Worm (Caenorhabditis elegans) whole organism, L4 larva: ENCODE data around the gene his-71.

Source experiments
- D1046.2 ChIP-seq: fragments of 200-800 bp; sonication (Bioruptor generic); IDR thresholded peaks from 2 replicates; pipeline ENCODE4 v1.3.6; 2022; ENCODE audit warnings: missing genetic modification characterization, missing compliant biosample characterization
- F10B5.3 ChIP-seq: sonication (generic microtip); optimal IDR thresholded peaks from 2 replicates; lab custom pipeline; 2016; ENCODE audit warnings: mild to moderate bottlenecking, missing genetic modification characterization, missing compliant biosample characterization
- F37D6.2 ChIP-seq: sonication (generic microtip); optimal IDR thresholded peaks from 2 replicates; lab custom pipeline; 2016; ENCODE audit warnings: mild to moderate bottlenecking, missing genetic modification characterization, missing compliant biosample characterization
- F49E8.2 ChIP-seq: sonication (generic microtip); optimal IDR thresholded peaks from 2 replicates; lab custom pipeline; 2016; ENCODE audit warnings: missing compliant biosample characterization, mild to moderate bottlenecking, missing genetic modification characterization, borderline replicate concordance
- Y48G9A.11 ChIP-seq: fragments of 200-800 bp; sonication (Bioruptor generic); IDR thresholded peaks from 2 replicates; pipeline ENCODE4 v1.3.6; 2022; ENCODE audit warnings: missing genetic modification reagents, missing genetic modification characterization, missing compliant biosample characterization
- Y5F2A.4 ChIP-seq: fragments of 200-800 bp; sonication (Bioruptor generic); optimal IDR thresholded peaks from 2 replicates; lab custom pipeline; 2018; ENCODE audit warnings: mild to moderate bottlenecking, missing genetic modification characterization, missing compliant biosample characterization
- Y75B8A.6 ChIP-seq: fragments of 200-800 bp; sonication (Bioruptor generic); IDR thresholded peaks from 2 replicates; pipeline ENCODE4 v1.3.6; 2022; ENCODE audit warnings: missing genetic modification reagents, missing genetic modification characterization, missing compliant biosample characterization
- ZK546.5 ChIP-seq, 2 experiments: sonication (generic microtip); optimal IDR thresholded peaks; 2 replicates each; lab custom pipeline; 2017; ENCODE audit warnings: missing biosample characterization in 2 of 2, missing genetic modification characterization in 2 of 2
- aha-1 ChIP-seq: fragments of 150-350 bp; peaks from one replicate; lab custom pipeline; 2014; ENCODE audit warnings: missing biosample characterization, missing genetic modification characterization
- aly-2 ChIP-seq: sonication (generic microtip); optimal IDR thresholded peaks from 2 replicates; lab custom pipeline; 2018; ENCODE audit warnings: missing biosample characterization, missing genetic modification characterization
- ama-1 ChIP-seq: fragments of 150-350 bp; optimal IDR thresholded peaks from 2 replicates; lab custom pipeline; 2014; ENCODE audit warnings: inconsistent platforms, mixed read lengths
- arid-1 ChIP-seq: fragments of 200-800 bp; sonication (Bioruptor generic); conservative IDR thresholded peaks from 2 replicates; pipeline ENCODE4 v1.3.6; 2022; ENCODE audit warnings: missing genetic modification reagents, missing genetic modification characterization, missing compliant biosample characterization
- attf-4 ChIP-seq: sonication (generic microtip); optimal IDR thresholded peaks from 3 replicates; lab custom pipeline; 2017; ENCODE audit warnings: missing biosample characterization, missing genetic modification characterization
- ceh-82 ChIP-seq: sonication (generic microtip); optimal IDR thresholded peaks from 2 replicates; lab custom pipeline; 2017; ENCODE audit warnings: missing biosample characterization, missing genetic modification characterization
- ces-1 ChIP-seq: fragments of 150-350 bp; sonication (generic microtip); optimal IDR thresholded peaks from 4 replicates; lab custom pipeline; 2014; ENCODE audit warnings: missing biosample characterization, missing genetic modification reagents, missing genetic modification characterization
- dmd-6 ChIP-seq: fragments of 200-800 bp; sonication (Bioruptor generic); IDR thresholded peaks from 2 replicates; pipeline ENCODE4 v1.3.6; 2022; ENCODE audit warnings: missing genetic modification reagents, missing genetic modification characterization, missing compliant biosample characterization
- dmd-9 ChIP-seq: fragments of 200-800 bp; sonication (Bioruptor generic); IDR thresholded peaks from 2 replicates; pipeline ENCODE4 v1.3.6; 2022; ENCODE audit warnings: missing genetic modification reagents, missing genetic modification characterization, missing compliant biosample characterization
- dpl-1 ChIP-seq: fragments of 150-350 bp; optimal IDR thresholded peaks from 2 replicates; lab custom pipeline; 2014; ENCODE audit warnings: missing biosample characterization, missing genetic modification reagents, missing genetic modification characterization
- duxl-1 ChIP-seq: sonication (generic microtip); optimal IDR thresholded peaks from 2 replicates; lab custom pipeline; 2016; ENCODE audit warnings: mild to moderate bottlenecking, missing genetic modification characterization, moderate library complexity, missing compliant biosample characterization; ENCODE audit not compliant: poor library complexity
- dve-1 ChIP-seq: sonication (generic microtip); optimal IDR thresholded peaks from 2 replicates; lab custom pipeline; 2017; ENCODE audit warnings: antibody characterized with exemption, mild to moderate bottlenecking, missing genetic modification characterization, missing compliant biosample characterization; ENCODE audit not compliant: insufficient read depth
- gei-8 ChIP-seq: fragments of 200-800 bp; sonication (Bioruptor generic); optimal IDR thresholded peaks from 2 replicates; lab custom pipeline; 2018; ENCODE audit warnings: mild to moderate bottlenecking, missing genetic modification characterization, missing compliant biosample characterization
- hif-1 ChIP-seq, 2 experiments: sonication (generic microtip); optimal IDR thresholded peaks; 2 replicates each; lab custom pipeline; 2016 to 2017; ENCODE audit warnings: missing compliant biosample characterization in 2 of 2, missing genetic modification characterization in 2 of 2, missing genetic modification reagents in 2 of 2, missing genotype in 2 of 2, mild to moderate bottlenecking in 1 of 2
- hlh-11 ChIP-seq: fragments of 200-800 bp; sonication (Bioruptor generic); optimal IDR thresholded peaks from 2 replicates; lab custom pipeline; 2018; ENCODE audit warnings: mild to moderate bottlenecking, missing genetic modification characterization, missing compliant biosample characterization
- hlh-30 ChIP-seq: sonication (generic microtip); optimal IDR thresholded peaks from 2 replicates; lab custom pipeline; 2017; ENCODE audit warnings: antibody characterized with exemption, mild to moderate bottlenecking, missing genetic modification characterization, missing compliant biosample characterization; ENCODE audit not compliant: insufficient read depth
- hmg-1.1 ChIP-seq: fragments of 200-800 bp; sonication (Bioruptor generic); IDR thresholded peaks from 2 replicates; pipeline ENCODE4 v1.3.6; 2022; ENCODE audit warnings: missing genetic modification reagents, missing genetic modification characterization, missing compliant biosample characterization
- lin-1 ChIP-seq: fragments of 200-800 bp; sonication (Bioruptor generic); IDR thresholded peaks from 2 replicates; pipeline ENCODE4 v1.3.6; 2022; ENCODE audit warnings: missing genetic modification reagents, missing genetic modification characterization, missing compliant biosample characterization
- lin-39 ChIP-seq: fragments of 150-350 bp; optimal IDR thresholded peaks from 2 replicates; lab custom pipeline; 2014; ENCODE audit warnings: missing biosample characterization, missing genetic modification reagents, missing genetic modification characterization
- madf-5 ChIP-seq, 2 experiments: fragments of 200-800 bp; sonication (Bioruptor generic); IDR thresholded peaks; 2 replicates each; pipeline ENCODE4 v1.3.6; 2022; ENCODE audit warnings: missing compliant biosample characterization in 2 of 2, missing genetic modification characterization in 2 of 2
- madf-9 ChIP-seq: fragments of 200-800 bp; sonication (Bioruptor generic); conservative IDR thresholded peaks from 2 replicates; pipeline ENCODE4 v1.3.6; 2022; ENCODE audit warnings: missing genetic modification reagents, missing genetic modification characterization, missing compliant biosample characterization
- mdl-1 ChIP-seq, 2 experiments: fragments of 150-350 bp in 1 of 2; sonication (generic microtip) in 1 of 2; optimal IDR thresholded peaks; 2 replicates each; lab custom pipeline; 2014 to 2017; ENCODE audit warnings: missing biosample characterization in 2 of 2, missing genetic modification characterization in 2 of 2
- mep-1 ChIP-seq: fragments of 150-350 bp; sonication (generic microtip); optimal IDR thresholded peaks from 3 replicates; lab custom pipeline; 2014; ENCODE audit warnings: missing biosample characterization, missing genetic modification characterization
- nhr-102 ChIP-seq: sonication (generic microtip); optimal IDR thresholded peaks from 2 replicates; lab custom pipeline; 2016; ENCODE audit warnings: mild to moderate bottlenecking, missing genetic modification characterization, moderate library complexity, missing compliant biosample characterization
- nhr-11 ChIP-seq: fragments of 150-350 bp; optimal IDR thresholded peaks from 2 replicates; lab custom pipeline; 2014; ENCODE audit warnings: missing biosample characterization, missing genetic modification characterization
- nhr-111 ChIP-seq: fragments of 200-800 bp; sonication (Bioruptor generic); optimal IDR thresholded peaks from 2 replicates; lab custom pipeline; 2018; ENCODE audit warnings: mild to moderate bottlenecking, missing genetic modification characterization, missing compliant biosample characterization
- nhr-25 ChIP-seq: sonication (generic microtip); optimal IDR thresholded peaks from 2 replicates; lab custom pipeline; 2017; ENCODE audit warnings: missing genetic modification characterization, mild to moderate bottlenecking, missing compliant biosample characterization, antibody characterized with exemption, moderate library complexity, borderline replicate concordance; ENCODE audit not compliant: insufficient read depth
- nhr-48 ChIP-seq: sonication (generic microtip); optimal IDR thresholded peaks from 2 replicates; lab custom pipeline; 2016; ENCODE audit warnings: mild to moderate bottlenecking, missing genetic modification characterization, missing compliant biosample characterization
- nhr-77 ChIP-seq: fragments of 150-350 bp; optimal IDR thresholded peaks from 2 replicates; lab custom pipeline; 2014; ENCODE audit warnings: missing biosample characterization, missing genetic modification characterization
- pha-4 ChIP-seq, 2 experiments: fragments of 150-350 bp in 1 of 2; fragments of 200-800 bp in 1 of 2; sonication (Bioruptor generic) in 1 of 2; IDR thresholded peaks in 1 of 2; optimal IDR thresholded peaks in 1 of 2; 2 replicates each; pipeline versions ENCODE4 v1.3.6 to Lab custom; 2014 to 2022; ENCODE audit warnings: missing genetic modification characterization in 2 of 2, missing genetic modification reagents in 2 of 2, missing biosample characterization in 1 of 2, missing compliant biosample characterization in 1 of 2
- rbr-2 ChIP-seq: sonication (generic microtip); optimal IDR thresholded peaks from 2 replicates; lab custom pipeline; 2016; ENCODE audit warnings: missing genotype, missing genetic modification characterization, missing compliant biosample characterization
- skn-1 ChIP-seq: fragments of 150-350 bp; optimal IDR thresholded peaks from 2 replicates; lab custom pipeline; 2014; ENCODE audit warnings: missing biosample characterization, missing genetic modification characterization
- tra-1 ChIP-seq: fragments of 200-800 bp; sonication (Bioruptor generic); IDR thresholded peaks from 2 replicates; pipeline ENCODE4 v1.3.6; 2022; ENCODE audit warnings: missing genetic modification reagents, missing genetic modification characterization, missing compliant biosample characterization
- unc-130 ChIP-seq: sonication (generic microtip); optimal IDR thresholded peaks from 2 replicates; lab custom pipeline; 2016; ENCODE audit warnings: missing genetic modification reagents, missing genetic modification characterization, missing compliant biosample characterization
- unc-62 ChIP-seq, 3 experiments: fragments of 150-350 bp in 1 of 3; sonication (generic microtip); optimal IDR thresholded peaks in 2 of 3; peaks in 1 of 3; 1 replicate in 1 of 3; 2 replicates in 2 of 3; lab custom pipeline; 2014 to 2017; ENCODE audit warnings: missing biosample characterization in 3 of 3, missing genetic modification characterization in 3 of 3, missing genetic modification reagents in 3 of 3, missing genotype in 1 of 3
- vab-7 ChIP-seq: fragments of 200-800 bp; sonication (Bioruptor generic); IDR thresholded peaks from 2 replicates; pipeline ENCODE4 v1.3.6; 2022; ENCODE audit warnings: missing genetic modification reagents, missing genetic modification characterization, missing compliant biosample characterization
- zag-1 ChIP-seq: fragments of 150-350 bp; optimal IDR thresholded peaks from 2 replicates; lab custom pipeline; 2014; ENCODE audit warnings: missing biosample characterization, missing genetic modification characterization
- zfp-2 ChIP-seq: sonication (generic microtip); optimal IDR thresholded peaks from 2 replicates; lab custom pipeline; 2016; ENCODE audit warnings: mild to moderate bottlenecking, missing genetic modification characterization, missing compliant biosample characterization
- zfp-3 ChIP-seq: fragments of 200-800 bp; sonication (Bioruptor generic); conservative IDR thresholded peaks from 2 replicates; pipeline ENCODE4 v1.3.6; 2022; ENCODE audit warnings: missing genetic modification reagents, missing genetic modification characterization, missing compliant biosample characterization
- zip-11 ChIP-seq: fragments of 200-800 bp; sonication (Bioruptor generic); IDR thresholded peaks from 2 replicates; pipeline ENCODE4 v1.3.6; 2022; ENCODE audit warnings: missing genetic modification characterization, missing compliant biosample characterization
- ztf-11 ChIP-seq: fragments of 150-350 bp; optimal IDR thresholded peaks from 2 replicates; lab custom pipeline; 2014; ENCODE audit warnings: missing biosample characterization, missing genetic modification characterization
- ztf-7 ChIP-seq: fragments of 150-350 bp; optimal IDR thresholded peaks from 2 replicates; lab custom pipeline; 2014; ENCODE audit warnings: missing biosample characterization, missing genetic modification characterization

The his-71 gene

ce11 chrX:7962056-7962485 is 19.8 kb downstream of the his-71 start (continued):
- TF ChIP-seq nhr-102 (tag; lab: Kevin White, UChicago) (peak; percentile 82), ama-1 (no peak), zip-11 (GFP tag; lab: Robert Waterston, UW) (no peak), F49E8.2 (tag; lab: Kevin White, UChicago) (no peak), rbr-2 (tag; lab: Kevin White, UChicago) (no peak), zfp-3 (GFP tag; lab: Robert Waterston, UW) (0 out of 2 replicates have a peak, but pooled peaks have one; percentile 39), ztf-7 (tag; lab: Kevin White, UChicago) (no peak), Y75B8A.6 (GFP tag; lab: Robert Waterston, UW) (no peak), ceh-82 (tag; lab: Kevin White, UChicago) (no peak), tra-1 (peak; percentile 78), duxl-1 (tag; lab: Kevin White, UChicago) (no peak), aha-1 (no peak), lin-1 (GFP tag; lab: Robert Waterston, UW) (peak; percentile 84), hlh-11 (tag; lab: Kevin White, UChicago) (peak; percentile 98), dve-1 (tag; lab: Kevin White, UChicago) (peak; percentile 89), ztf-11 (tag; lab: Kevin White, UChicago) (no peak), madf-5 (GFP tag; IDR thresholded peaks at IDR 0.05; lab: Robert Waterston, UW) (no peak), zag-1 (no peak), dpl-1 (GFP tag; lab: Kevin White, UChicago) (no peak), D1046.2 (GFP tag; lab: Robert Waterston, UW) (no peak), nhr-11 (tag; lab: Kevin White, UChicago) (no peak), nhr-25 (tag; lab: Kevin White, UChicago) (peak; percentile 46), gei-8 (peak; percentile 12), mdl-1 (tag; optimal IDR thresholded peaks at IDR 0.05; lab: Kevin White, UChicago) (peak in 1 of 2 experiments; percentile 82), nhr-77 (tag; lab: Kevin White, UChicago) (peak; percentile 83), nhr-111 (no peak), unc-130 (GFP tag; lab: Kevin White, UChicago) (no peak), F10B5.3 (tag; lab: Kevin White, UChicago) (no peak), unc-62 (GFP tag; optimal IDR thresholded peaks at IDR 0.05 in 1 of 2; lab: Kevin White, UChicago) (peak in 1 of 2 experiments; percentile 71), unc-62 (tag; optimal IDR thresholded peaks at IDR 0.05; lab: Kevin White, UChicago) (no peak), F37D6.2 (no peak), attf-4 (tag; lab: Kevin White, UChicago) (no peak), zfp-2 (tag; lab: Kevin White, UChicago) (no peak), hmg-1.1 (peak; percentile 58), pha-4 (GFP tag; IDR thresholded peaks at IDR 0.05; lab: Robert Waterston, UW) (peak; percentile 63; the same call in 1 of the 2 replicates), pha-4 (tag; optimal IDR thresholded peaks at IDR 0.05; lab: Kevin White, UChicago) (no peak), skn-1 (no peak), arid-1 (GFP tag; lab: Robert Waterston, UW) (no peak), dmd-6 (peak; percentile 96), Y48G9A.11 (GFP tag; lab: Robert Waterston, UW) (no peak), ZK546.5 (tag; optimal IDR thresholded peaks at IDR 0.05; lab: Kevin White, UChicago) (no peak), hif-1 (tag; optimal IDR thresholded peaks at IDR 0.05; lab: Kevin White, UChicago) (peak in 1 of 2 experiments; percentile 76), nhr-48 (peak; percentile 92), Y5F2A.4 (GFP tag; lab: Kevin White, UChicago) (no peak), hlh-30 (tag; lab: Kevin White, UChicago) (peak; percentile 84), dmd-9 (GFP tag; lab: Robert Waterston, UW) (no peak), vab-7 (GFP tag; lab: Robert Waterston, UW) (no peak), mep-1 (tag; lab: Kevin White, UChicago) (peak; percentile 69), madf-9 (no peak), lin-39 (tag; lab: Kevin White, UChicago) (no peak), aly-2 (tag; lab: Kevin White, UChicago) (no peak), ces-1 (GFP tag; lab: Kevin White, UChicago) (no peak)
